Worm (Caenorhabditis elegans): ENCODE data around the gene R08C7.5.
A peak's percentile ranks its signal among the peaks of the same experiment; 100 is the strongest.

Gene R08C7.5

ce11 chrIV:4434441-4435084, 4.5 kb downstream of the R08C7.5 start, which contains the start of the genes R08C7.8 and R08C7.4:
Gene R08C7.8 (minus strand): TSS chrIV:4434541.
Gene R08C7.4 (plus strand): TSS chrIV:4435034.
- no peak for TF ChIP-seq ceh-83 (GFP tag; optimal IDR thresholded peaks at IDR 0.05)

ce11 chrIV:4437825-4438224, 7.8 kb downstream of the R08C7.5 start:
- TF ChIP-seq unc-120 (tag; optimal IDR thresholded peaks at IDR 0.05; ENCODE audit: poor library complexity, severe bottlenecking): no peak
- TF ChIP-seq lin-32 (GFP tag; optimal IDR thresholded peaks at IDR 0.05): no peak
- TF ChIP-seq elt-1 (tag; optimal IDR thresholded peaks at IDR 0.05; ENCODE audit: borderline replicate concordance, insufficient read depth): peak; percentile 92
- TF ChIP-seq ham-2 (GFP tag; optimal IDR thresholded peaks at IDR 0.05): peak; percentile 56
- no peak for TF ChIP-seq hlh-1 (tag; optimal IDR thresholded peaks at IDR 0.05)
- TF ChIP-seq zip-8 (tag; optimal IDR thresholded peaks at IDR 0.05): no peak

- TF ChIP-seq mab-5 (tag; optimal IDR thresholded peaks at IDR 0.05) (no peak), unc-62 (GFP tag; optimal IDR thresholded peaks at IDR 0.05) (no peak), elt-1 (tag; optimal IDR thresholded peaks at IDR 0.05; ENCODE audit: borderline replicate concordance, insufficient read depth) (no peak), ztf-11 (tag; optimal IDR thresholded peaks at IDR 0.05) (no peak), M03D4.4 (tag; optimal IDR thresholded peaks at IDR 0.05) (no peak), sem-2 (GFP tag; optimal IDR thresholded peaks at IDR 0.05) (no peak), sptf-1 (tag; optimal IDR thresholded peaks at IDR 0.05) (no peak), nhr-2 (tag; optimal IDR thresholded peaks at IDR 0.05) (no peak), zip-8 (tag; optimal IDR thresholded peaks at IDR 0.05) (no peak), ceh-43 (GFP tag; optimal IDR thresholded peaks at IDR 0.05) (no peak), mep-1 (tag; optimal IDR thresholded peaks at IDR 0.05) (no peak), tbx-8 (GFP tag; optimal IDR thresholded peaks at IDR 0.05) (no peak), flh-1 (GFP tag; optimal IDR thresholded peaks at IDR 0.05) (no peak), hlh-1 (tag; optimal IDR thresholded peaks at IDR 0.05) (no peak), nhr-28 (tag; optimal IDR thresholded peaks at IDR 0.05) (no peak), blmp-1 (tag; optimal IDR thresholded peaks at IDR 0.05) (no peak)
These were observed 9.2 kb downstream of the R08C7.5 start, which contains the start of gene fbxb-74 for ce11 chrIV:4439190-4439589. Gene fbxb-74 (minus strand): TSS chrIV:4439290.

- TF ChIP-seq ztf-11 (tag; optimal IDR thresholded peaks at IDR 0.05) (no peak), lsy-2 (tag; optimal IDR thresholded peaks at IDR 0.05) (no peak), blmp-1 (tag; optimal IDR thresholded peaks at IDR 0.05) (no peak), elt-1 (tag; optimal IDR thresholded peaks at IDR 0.05; ENCODE audit: borderline replicate concordance, insufficient read depth) (peak; percentile 28), snpc-4 (tag; optimal IDR thresholded peaks at IDR 0.05) (no peak)
These were observed 11.0 kb downstream of the R08C7.5 start, which contains the start of gene fbxb-75 for ce11 chrIV:4441077-4441476. Gene fbxb-75 (minus strand): TSS chrIV:4441177.

ce11 chrIV:4445711-4446290, 15.8 kb downstream of the R08C7.5 start, which contains the start of the genes wapl-1 and htz-1:
Gene wapl-1 (minus strand): TSS chrIV:4445740.
Gene htz-1 (plus strand): TSS chrIV:4446216.
- TF ChIP-seq unc-39 (tag; optimal IDR thresholded peaks at IDR 0.05) (no peak), lin-32 (GFP tag; optimal IDR thresholded peaks at IDR 0.05) (peak; percentile 30), sem-2 (GFP tag; optimal IDR thresholded peaks at IDR 0.05) (no peak), elt-1 (tag; optimal IDR thresholded peaks at IDR 0.05; ENCODE audit: borderline replicate concordance, insufficient read depth) (no peak), snpc-4 (tag; optimal IDR thresholded peaks at IDR 0.05) (no peak), nhr-2 (tag; optimal IDR thresholded peaks at IDR 0.05) (peak; percentile 63), unc-62 (GFP tag; optimal IDR thresholded peaks at IDR 0.05) (peak; percentile 78), ceh-39 (tag; optimal IDR thresholded peaks at IDR 0.05) (peak; percentile 90), cnd-1 (tag; optimal IDR thresholded peaks at IDR 0.05) (peak; percentile 44), M03D4.4 (tag; optimal IDR thresholded peaks at IDR 0.05) (no peak), ham-2 (GFP tag; optimal IDR thresholded peaks at IDR 0.05) (no peak), tbx-8 (GFP tag; optimal IDR thresholded peaks at IDR 0.05) (no peak), mab-5 (tag; optimal IDR thresholded peaks at IDR 0.05) (no peak), nhr-28 (tag; optimal IDR thresholded peaks at IDR 0.05) (no peak), zip-8 (tag; optimal IDR thresholded peaks at IDR 0.05) (no peak), mep-1 (tag; optimal IDR thresholded peaks at IDR 0.05) (peak; percentile 96), drap-1 (GFP tag; optimal IDR thresholded peaks at IDR 0.05) (peak; percentile 32), lin-13 (tag; optimal IDR thresholded peaks at IDR 0.05) (peak; percentile 96), ceh-43 (GFP tag; optimal IDR thresholded peaks at IDR 0.05) (no peak), pha-4 (tag; optimal IDR thresholded peaks at IDR 0.05) (peak; percentile 96), flh-1 (GFP tag; optimal IDR thresholded peaks at IDR 0.05) (no peak), nhr-76 (tag; optimal IDR thresholded peaks at IDR 0.05) (no peak), ztf-11 (tag; optimal IDR thresholded peaks at IDR 0.05) (no peak), nhr-12 (tag; optimal IDR thresholded peaks at IDR 0.05) (no peak), hlh-1 (tag; optimal IDR thresholded peaks at IDR 0.05) (peak; percentile 67), sptf-1 (tag; optimal IDR thresholded peaks at IDR 0.05) (peak; percentile 61), lsy-2 (tag; optimal IDR thresholded peaks at IDR 0.05) (peak; percentile 99), nhr-237 (tag; optimal IDR thresholded peaks at IDR 0.05) (peak; percentile 87), elt-3 (tag; optimal IDR thresholded peaks at IDR 0.05) (no peak), mls-2 (tag; optimal IDR thresholded peaks at IDR 0.05) (peak; percentile 52), blmp-1 (tag; optimal IDR thresholded peaks at IDR 0.05) (no peak), bed-3 (GFP tag; optimal IDR thresholded peaks at IDR 0.05) (no peak), ces-1 (GFP tag; optimal IDR thresholded peaks at IDR 0.05) (peak; percentile 70), ceh-83 (GFP tag; optimal IDR thresholded peaks at IDR 0.05) (peak; percentile 33), unc-120 (tag; optimal IDR thresholded peaks at IDR 0.05; ENCODE audit: poor library complexity, severe bottlenecking) (peak; percentile 46)

All from whole organism, mixed stage, embryonic.